Worm (Caenorhabditis elegans) whole organism, L2 larva: ENCODE measurements around the gene Y77E11A.8.

ENCODE experiments used
- alr-1 ChIP-seq: fragments of 150-350 bp; optimal IDR thresholded peaks from 2 replicates; lab custom pipeline; 2014; ENCODE audit warnings: missing biosample characterization, missing genetic modification characterization
- ama-1 ChIP-seq: fragments of 150-350 bp; optimal IDR thresholded peaks from 2 replicates; lab custom pipeline; 2018; ENCODE audit warnings: inconsistent platforms
- ceh-16 ChIP-seq: fragments of 150-350 bp; optimal IDR thresholded peaks from 2 replicates; lab custom pipeline; 2014; ENCODE audit warnings: missing biosample characterization, missing genetic modification characterization
- elt-1 ChIP-seq: fragments of 150-350 bp; optimal IDR thresholded peaks from 2 replicates; lab custom pipeline; 2014; ENCODE audit warnings: missing biosample characterization, missing genetic modification characterization
- lin-13 ChIP-seq: fragments of 150-350 bp; optimal IDR thresholded peaks from 2 replicates; lab custom pipeline; 2014; ENCODE audit warnings: missing biosample characterization, missing genetic modification reagents, missing genetic modification characterization
- ztf-1 ChIP-seq: fragments of 200-800 bp; sonication (Bioruptor generic); conservative IDR thresholded peaks from 2 replicates; pipeline ENCODE4 v1.3.6; 2022; ENCODE audit warnings: missing genetic modification characterization, missing compliant biosample characterization

DNA sequence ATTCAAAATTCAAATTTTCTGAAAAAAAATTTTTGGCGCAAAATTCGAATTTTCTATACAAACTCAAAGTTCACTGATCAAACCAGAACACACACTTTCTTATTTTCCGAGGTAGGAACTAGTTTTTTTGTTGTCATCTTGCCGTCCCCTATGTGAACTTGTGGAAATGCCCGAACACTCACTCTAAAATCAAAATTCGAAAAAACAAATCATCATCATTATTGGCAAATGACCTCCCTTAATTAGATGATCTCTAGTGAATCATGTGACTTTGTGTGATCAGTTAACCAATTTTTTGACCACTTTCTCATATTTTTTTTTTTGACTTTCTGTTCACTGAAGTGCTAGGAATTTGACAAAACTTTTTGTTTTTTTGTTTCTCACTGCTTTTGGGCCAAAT lies 27.6 kb upstream of the Y77E11A.8 start:
- no peak for TF ChIP-seq lin-13 (GFP tag; lab: Kevin White, UChicago)
- TF ChIP-seq ztf-1 (GFP tag; lab: Robert Waterston, UW) = no peak
- no peak for TF ChIP-seq elt-1 (tag; lab: Kevin White, UChicago)
- TF ChIP-seq ceh-16 = no peak
- TF ChIP-seq ama-1 (lab: Kevin White, UChicago) = no peak
- no peak for TF ChIP-seq alr-1 (tag; lab: Kevin White, UChicago)
